Fruit fly (Drosophila melanogaster): Measurements from ENCODE around the gene CG42634.

The CG42634 gene

dm6 chr2L:18007635-18008034 lies at the start of gene CG42634, which contains the start of gene CG42635:
Gene CG42634, plus strand, starts transcription at chr2L:18007935.
Gene CG42635, plus strand, starts transcription at chr2L:18007935.
- TF ChIP-seq usp (GFP tag; optimal IDR thresholded peaks at IDR 0.05) (no peak), Sp1 (GFP tag; optimal IDR thresholded peaks at IDR 0.05) (no peak), CG9705 (GFP tag; optimal IDR thresholded peaks at IDR 0.05) (no peak), Dfd (GFP tag; optimal IDR thresholded peaks at IDR 0.05) (no peak), brk (GFP tag; optimal IDR thresholded peaks at IDR 0.05) (no peak), dmrt93B (GFP tag; optimal IDR thresholded peaks at IDR 0.05) (no peak), Hnf4 (GFP tag; optimal IDR thresholded peaks at IDR 0.05) (no peak), Dif (GFP tag; optimal IDR thresholded peaks at IDR 0.05; ENCODE audit: partially characterized antibody) (no peak), Abd-B (GFP tag; optimal IDR thresholded peaks at IDR 0.05) (no peak), Rel (GFP tag; optimal IDR thresholded peaks at IDR 0.05) (no peak), Rel (tag; optimal IDR thresholded peaks at IDR 0.05) (no peak), sv (GFP tag; optimal IDR thresholded peaks at IDR 0.05) (no peak), OdsH (GFP tag; optimal IDR thresholded peaks at IDR 0.05) (no peak)

dm6 chr2L:17958306-17958705 lies 49.4 kb upstream of the CG42634 start:
- no peak for TF ChIP-seq Sp1 (GFP tag; optimal IDR thresholded peaks at IDR 0.05)

- TF ChIP-seq h (GFP tag; optimal IDR thresholded peaks at IDR 0.05) (no peak), ey (GFP tag; optimal IDR thresholded peaks at IDR 0.05) (no peak), Dif (GFP tag; optimal IDR thresholded peaks at IDR 0.05; ENCODE audit: partially characterized antibody) (no peak), dsf (GFP tag; optimal IDR thresholded peaks at IDR 0.05; ENCODE audit: borderline replicate concordance) (no peak), sage (GFP tag; optimal IDR thresholded peaks at IDR 0.05) (no peak), Hr78 (GFP tag; optimal IDR thresholded peaks at IDR 0.05) (no peak), Myc (optimal IDR thresholded peaks at IDR 0.05) (no peak), sv (GFP tag; optimal IDR thresholded peaks at IDR 0.05) (no peak), CrebA (GFP tag; optimal IDR thresholded peaks at IDR 0.05; ENCODE audit: borderline replicate concordance) (no peak), pan (optimal IDR thresholded peaks at IDR 0.05) (no peak), Mio (GFP tag; optimal IDR thresholded peaks at IDR 0.05) (no peak), CG32264 (GFP tag; optimal IDR thresholded peaks at IDR 0.05) (no peak), dmrt93B (GFP tag; optimal IDR thresholded peaks at IDR 0.05) (no peak), OdsH (GFP tag; optimal IDR thresholded peaks at IDR 0.05) (no peak), Jra (GFP tag; optimal IDR thresholded peaks at IDR 0.05) (no peak), psq (GFP tag; optimal IDR thresholded peaks at IDR 0.05) (no peak)
Observed at dm6 chr2L:17960214-17960613, 47.5 kb upstream of the CG42634 start.

- no peak for TF ChIP-seq tai (GFP tag; optimal IDR thresholded peaks at IDR 0.05)
- TF ChIP-seq Myc (optimal IDR thresholded peaks at IDR 0.05), result peak; percentile 2
- TF ChIP-seq sage (GFP tag; optimal IDR thresholded peaks at IDR 0.05), result no peak
- TF ChIP-seq Hr83 (GFP tag; optimal IDR thresholded peaks at IDR 0.05; ENCODE audit: poor library complexity, severe bottlenecking), result peak; percentile 26
- TF ChIP-seq sv (GFP tag; optimal IDR thresholded peaks at IDR 0.05), result peak; percentile 23
- no peak for TF ChIP-seq GATAd (GFP tag; optimal IDR thresholded peaks at IDR 0.05)
- no peak for TF ChIP-seq N (GFP tag; optimal IDR thresholded peaks at IDR 0.05)
- no peak for TF ChIP-seq h (GFP tag; optimal IDR thresholded peaks at IDR 0.05)
- TF ChIP-seq jim (GFP tag; optimal IDR thresholded peaks at IDR 0.05), result peak; percentile 85
- no peak for TF ChIP-seq dmrt93B (GFP tag; optimal IDR thresholded peaks at IDR 0.05)
- peak; percentile 32 for TF ChIP-seq rgr (GFP tag; optimal IDR thresholded peaks at IDR 0.05)
- no peak for TF ChIP-seq CrebA (GFP tag; optimal IDR thresholded peaks at IDR 0.05; ENCODE audit: borderline replicate concordance)
- TF ChIP-seq fru (GFP tag; optimal IDR thresholded peaks at IDR 0.05), result peak; percentile 26
Observed at dm6 chr2L:17963071-17963567, 44.6 kb upstream of the CG42634 start, which contains the start of gene CG5674. Gene CG5674, plus strand, starts transcription at chr2L:17963379.

dm6 chr2L:17963710-17964109 lies 44.0 kb upstream of the CG42634 start:
- TF ChIP-seq tai (GFP tag; optimal IDR thresholded peaks at IDR 0.05), result no peak
- TF ChIP-seq N (GFP tag; optimal IDR thresholded peaks at IDR 0.05), result no peak
- TF ChIP-seq Rel (GFP tag; optimal IDR thresholded peaks at IDR 0.05), result no peak
- TF ChIP-seq Rel (tag; optimal IDR thresholded peaks at IDR 0.05), result no peak
- TF ChIP-seq CG9705 (GFP tag; optimal IDR thresholded peaks at IDR 0.05), result no peak
- TF ChIP-seq sv (GFP tag; optimal IDR thresholded peaks at IDR 0.05), result no peak
- TF ChIP-seq jim (GFP tag; optimal IDR thresholded peaks at IDR 0.05), result no peak
- no peak for TF ChIP-seq ey (GFP tag; optimal IDR thresholded peaks at IDR 0.05)
- no peak for TF ChIP-seq GATAd (GFP tag; optimal IDR thresholded peaks at IDR 0.05)
- TF ChIP-seq lola (GFP tag; optimal IDR thresholded peaks at IDR 0.05), result no peak
- TF ChIP-seq Vsx2 (GFP tag; optimal IDR thresholded peaks at IDR 0.05; ENCODE audit: partially characterized antibody), result no peak

Measured in whole organism, wandering third instar larva.